Worm (Caenorhabditis elegans) whole organism, L3 larva: ENCODE data around the gene srh-35.

Experiments
- ZK546.5 ChIP-seq: sonication (generic microtip); optimal IDR thresholded peaks from 2 replicates; lab custom pipeline; 2017; ENCODE audit warnings: missing biosample characterization, missing genetic modification characterization
- aly-2 ChIP-seq: fragments of 150-350 bp; optimal IDR thresholded peaks from 2 replicates; lab custom pipeline; 2014; ENCODE audit warnings: missing biosample characterization, missing genetic modification characterization
- ama-1 ChIP-seq: fragments of 150-350 bp; optimal IDR thresholded peaks from 2 replicates; lab custom pipeline; 2018
- ceh-16 ChIP-seq: sonication (generic microtip); optimal IDR thresholded peaks from 2 replicates; lab custom pipeline; 2017; ENCODE audit warnings: missing biosample characterization, missing genetic modification characterization
- ceh-28 ChIP-seq: fragments of 150-350 bp; optimal IDR thresholded peaks from 2 replicates; lab custom pipeline; 2014; ENCODE audit warnings: missing biosample characterization, missing genetic modification reagents, missing genetic modification characterization
- egl-27 ChIP-seq: sonication (generic microtip); optimal IDR thresholded peaks from 4 replicates; lab custom pipeline; 2017; ENCODE audit warnings: missing biosample characterization, missing genetic modification reagents, missing genetic modification characterization
- egl-5 ChIP-seq: fragments of 150-350 bp; optimal IDR thresholded peaks from 2 replicates; lab custom pipeline; 2017; ENCODE audit warnings: missing biosample characterization, missing genetic modification reagents, missing genetic modification characterization, inconsistent platforms
- elt-1 ChIP-seq: fragments of 150-350 bp; optimal IDR thresholded peaks from 2 replicates; lab custom pipeline; 2014; ENCODE audit warnings: missing biosample characterization, missing genetic modification characterization
- elt-3 ChIP-seq, 3 experiments: fragments of 150-350 bp in 1 of 3; sonication (generic microtip) in 2 of 3; optimal IDR thresholded peaks; 2 replicates in 2 of 3; 4 replicates in 1 of 3; lab custom pipeline; 2014 to 2017; ENCODE audit warnings: missing biosample characterization in 3 of 3, missing genetic modification characterization in 3 of 3
- eor-1 ChIP-seq, 2 experiments: fragments of 150-350 bp; optimal IDR thresholded peaks; 2 replicates each; lab custom pipeline; 2014 to 2018; ENCODE audit warnings: missing biosample characterization in 2 of 2, missing genetic modification characterization in 2 of 2
- fkh-2 ChIP-seq: fragments of 150-350 bp; optimal IDR thresholded peaks from 2 replicates; lab custom pipeline; 2014; ENCODE audit warnings: missing biosample characterization, missing genetic modification reagents, missing genetic modification characterization
- fos-1 ChIP-seq: fragments of 150-350 bp; optimal IDR thresholded peaks from 2 replicates; lab custom pipeline; 2014; ENCODE audit warnings: missing biosample characterization, missing genetic modification characterization
- hmg-11 ChIP-seq: sonication (generic microtip); optimal IDR thresholded peaks from 2 replicates; lab custom pipeline; 2016; ENCODE audit warnings: missing genetic modification characterization, missing compliant biosample characterization
- jun-1 ChIP-seq: fragments of 150-350 bp; optimal IDR thresholded peaks from 2 replicates; lab custom pipeline; 2014; ENCODE audit warnings: missing biosample characterization, missing genetic modification reagents, missing genetic modification characterization
- lin-15B ChIP-seq: fragments of 150-350 bp; optimal IDR thresholded peaks from 2 replicates; lab custom pipeline; 2014; ENCODE audit warnings: missing biosample characterization, missing genetic modification characterization
- lin-39 ChIP-seq: fragments of 150-350 bp; optimal IDR thresholded peaks from 2 replicates; lab custom pipeline; 2018; ENCODE audit warnings: missing biosample characterization, missing genetic modification reagents, missing genetic modification characterization
- lsy-12 ChIP-seq: sonication (generic microtip); optimal IDR thresholded peaks from 2 replicates; lab custom pipeline; 2016; ENCODE audit warnings: mild to moderate bottlenecking, missing genetic modification characterization, missing compliant biosample characterization
- mdl-1 ChIP-seq: fragments of 150-350 bp; optimal IDR thresholded peaks from 2 replicates; lab custom pipeline; 2014; ENCODE audit warnings: missing biosample characterization, missing genetic modification characterization
- nfya-1 ChIP-seq: sonication (generic microtip); optimal IDR thresholded peaks from 2 replicates; lab custom pipeline; 2017; ENCODE audit warnings: missing genetic modification characterization, mild to moderate bottlenecking, missing compliant biosample characterization, antibody characterized with exemption, moderate library complexity; ENCODE audit not compliant: insufficient read depth
- nhr-11 ChIP-seq: fragments of 150-350 bp; optimal IDR thresholded peaks from 2 replicates; lab custom pipeline; 2014; ENCODE audit warnings: missing biosample characterization, missing genetic modification characterization
- nhr-12 ChIP-seq: fragments of 150-350 bp; optimal IDR thresholded peaks from 2 replicates; lab custom pipeline; 2014; ENCODE audit warnings: missing biosample characterization, missing genetic modification characterization
- nhr-23 ChIP-seq: fragments of 150-350 bp; optimal IDR thresholded peaks from 2 replicates; lab custom pipeline; 2014; ENCODE audit warnings: missing biosample characterization, missing genetic modification reagents, missing genetic modification characterization
- nhr-237 ChIP-seq: fragments of 150-350 bp; optimal IDR thresholded peaks from 2 replicates; lab custom pipeline; 2014; ENCODE audit warnings: missing biosample characterization, missing genetic modification characterization
- nhr-25 ChIP-seq: sonication (generic microtip); optimal IDR thresholded peaks from 2 replicates; lab custom pipeline; 2017; ENCODE audit warnings: missing biosample characterization, missing genetic modification characterization
- nhr-28 ChIP-seq: fragments of 150-350 bp; optimal IDR thresholded peaks from 2 replicates; lab custom pipeline; 2014; ENCODE audit warnings: missing biosample characterization, missing genetic modification characterization
- nhr-43 ChIP-seq: sonication (generic microtip); optimal IDR thresholded peaks from 2 replicates; lab custom pipeline; 2016; ENCODE audit warnings: mild to moderate bottlenecking, missing genetic modification characterization, missing compliant biosample characterization; ENCODE audit not compliant: poor library complexity, severe bottlenecking
- nhr-67 ChIP-seq: fragments of 150-350 bp; optimal IDR thresholded peaks from 2 replicates; lab custom pipeline; 2014; ENCODE audit warnings: missing biosample characterization, missing genetic modification characterization
- nhr-76 ChIP-seq: fragments of 150-350 bp; sonication (generic microtip); optimal IDR thresholded peaks from 5 replicates; lab custom pipeline; 2014; ENCODE audit warnings: missing biosample characterization, missing genetic modification characterization
- nhr-77 ChIP-seq: fragments of 150-350 bp; optimal IDR thresholded peaks from 2 replicates; lab custom pipeline; 2014; ENCODE audit warnings: missing biosample characterization, missing genetic modification characterization
- pha-4 ChIP-seq: fragments of 150-350 bp; optimal IDR thresholded peaks from 2 replicates; lab custom pipeline; 2014; ENCODE audit warnings: missing biosample characterization, missing genetic modification reagents, missing genetic modification characterization
- pqm-1 ChIP-seq: fragments of 150-350 bp; optimal IDR thresholded peaks from 2 replicates; lab custom pipeline; 2017; ENCODE audit warnings: missing biosample characterization, missing genetic modification characterization, inconsistent platforms
- skn-1 ChIP-seq: fragments of 150-350 bp; optimal IDR thresholded peaks from 2 replicates; lab custom pipeline; 2014; ENCODE audit warnings: missing biosample characterization, missing genetic modification characterization
- snpc-4 ChIP-seq: fragments of 150-350 bp; optimal IDR thresholded peaks from 2 replicates; lab custom pipeline; 2014; ENCODE audit warnings: missing biosample characterization, missing genetic modification characterization
- zag-1 ChIP-seq: fragments of 150-350 bp; optimal IDR thresholded peaks from 2 replicates; lab custom pipeline; 2014; ENCODE audit warnings: missing biosample characterization, missing genetic modification characterization
- ztf-11 ChIP-seq: fragments of 150-350 bp; optimal IDR thresholded peaks from 2 replicates; lab custom pipeline; 2014; ENCODE audit warnings: missing biosample characterization, missing genetic modification characterization
- ztf-4 ChIP-seq: fragments of 150-350 bp; optimal IDR thresholded peaks from 2 replicates; lab custom pipeline; 2014; ENCODE audit warnings: missing biosample characterization, missing genetic modification characterization

Gene srh-35

ce11 chrV:438094-438493, 10.9 kb downstream of the srh-35 start, which contains the start of gene B0554.1:
TSS of gene B0554.1 (plus strand) at chrV:438394.
- TF ChIP-seq elt-1 (tag; lab: Kevin White, UChicago) (no peak), nhr-43 (tag; lab: Kevin White, UChicago) (no peak), nhr-12 (tag; lab: Kevin White, UChicago) (no peak), nhr-25 (tag; lab: Kevin White, UChicago) (no peak), hmg-11 (tag; lab: Kevin White, UChicago) (no peak), fkh-2 (tag; lab: Kevin White, UChicago) (no peak), nhr-77 (tag; lab: Kevin White, UChicago) (no peak), nhr-28 (no peak), lin-39 (tag; lab: Kevin White, UChicago) (no peak), ceh-28 (no peak)

ce11 chrV:433898-434297, 15.1 kb downstream of the srh-35 start, which contains the start of gene B0554.2:
TSS of gene B0554.2 (plus strand) at chrV:434198.
- TF ChIP-seq ZK546.5 (tag; lab: Kevin White, UChicago) (no peak), mdl-1 (tag; lab: Kevin White, UChicago) (no peak), hmg-11 (tag; lab: Kevin White, UChicago) (no peak)

- no peak for TF ChIP-seq nhr-76 (tag; lab: Kevin White, UChicago)
- no peak for TF ChIP-seq snpc-4 (tag; lab: Kevin White, UChicago)
- TF ChIP-seq ceh-28, result no peak
- TF ChIP-seq lsy-12 (tag; lab: Kevin White, UChicago), result no peak
- no peak for TF ChIP-seq eor-1 (tag; optimal IDR thresholded peaks at IDR 0.05; lab: Kevin White, UChicago)
- no peak for TF ChIP-seq nhr-28
- no peak for TF ChIP-seq ama-1
- TF ChIP-seq nhr-237 (tag; lab: Kevin White, UChicago), result no peak
- no peak for TF ChIP-seq nfya-1 (tag; lab: Kevin White, UChicago)
- TF ChIP-seq jun-1 (tag; lab: Kevin White, UChicago), result no peak
- TF ChIP-seq, all 47 proteins: peak for 0
Observed at ce11 chrV:432991-433390, 16.0 kb downstream of the srh-35 start.

ce11 chrV:428844-429243, 20.2 kb downstream of the srh-35 start, which contains the start of gene B0554.4:
TSS of gene B0554.4 (plus strand) at chrV:429144.
- TF ChIP-seq pha-4 (tag; lab: Kevin White, UChicago) (no peak), pqm-1 (tag; lab: Kevin White, UChicago) (no peak), fos-1 (tag; lab: Kevin White, UChicago) (no peak), nhr-76 (tag; lab: Kevin White, UChicago) (no peak), hmg-11 (tag; lab: Kevin White, UChicago) (no peak), elt-1 (tag; lab: Kevin White, UChicago) (no peak), ztf-11 (tag; lab: Kevin White, UChicago) (no peak), nhr-67 (no peak), ceh-28 (no peak), nhr-23 (no peak), nhr-77 (tag; lab: Kevin White, UChicago) (no peak), lin-15B (tag; lab: Kevin White, UChicago) (no peak), elt-3 (tag; optimal IDR thresholded peaks at IDR 0.05; lab: Kevin White, UChicago) (no peak), ztf-4 (no peak), lin-39 (tag; lab: Kevin White, UChicago) (no peak), nhr-11 (tag; lab: Kevin White, UChicago) (no peak), egl-27 (tag; lab: Kevin White, UChicago) (no peak), ceh-16 (tag; lab: Kevin White, UChicago) (no peak)
- TF ChIP-seq, all 47 proteins: peak for 0

ce11 chrV:424140-424539, 24.9 kb downstream of the srh-35 start, which contains the start of gene B0554.5:
TSS of gene B0554.5 (plus strand) at chrV:424440.
- TF ChIP-seq lin-39 (tag; lab: Kevin White, UChicago) (no peak), ZK546.5 (tag; lab: Kevin White, UChicago) (no peak), ceh-16 (tag; lab: Kevin White, UChicago) (no peak), lin-15B (tag; lab: Kevin White, UChicago) (no peak), ztf-11 (tag; lab: Kevin White, UChicago) (no peak), zag-1 (tag; lab: Kevin White, UChicago) (no peak), aly-2 (tag; lab: Kevin White, UChicago) (no peak), jun-1 (tag; lab: Kevin White, UChicago) (no peak), fkh-2 (tag; lab: Kevin White, UChicago) (no peak), fos-1 (tag; lab: Kevin White, UChicago) (no peak), eor-1 (tag; optimal IDR thresholded peaks at IDR 0.05; lab: Kevin White, UChicago) (no peak), skn-1 (tag; lab: Kevin White, UChicago) (no peak), mdl-1 (tag; lab: Kevin White, UChicago) (no peak), nhr-23 (no peak), egl-5 (tag; lab: Kevin White, UChicago) (no peak), nhr-67 (no peak)
- TF ChIP-seq, all 47 proteins: peak for 0
